ENCODE assay signal across 1 fruit fly cellular context in the genomic region with DNA sequence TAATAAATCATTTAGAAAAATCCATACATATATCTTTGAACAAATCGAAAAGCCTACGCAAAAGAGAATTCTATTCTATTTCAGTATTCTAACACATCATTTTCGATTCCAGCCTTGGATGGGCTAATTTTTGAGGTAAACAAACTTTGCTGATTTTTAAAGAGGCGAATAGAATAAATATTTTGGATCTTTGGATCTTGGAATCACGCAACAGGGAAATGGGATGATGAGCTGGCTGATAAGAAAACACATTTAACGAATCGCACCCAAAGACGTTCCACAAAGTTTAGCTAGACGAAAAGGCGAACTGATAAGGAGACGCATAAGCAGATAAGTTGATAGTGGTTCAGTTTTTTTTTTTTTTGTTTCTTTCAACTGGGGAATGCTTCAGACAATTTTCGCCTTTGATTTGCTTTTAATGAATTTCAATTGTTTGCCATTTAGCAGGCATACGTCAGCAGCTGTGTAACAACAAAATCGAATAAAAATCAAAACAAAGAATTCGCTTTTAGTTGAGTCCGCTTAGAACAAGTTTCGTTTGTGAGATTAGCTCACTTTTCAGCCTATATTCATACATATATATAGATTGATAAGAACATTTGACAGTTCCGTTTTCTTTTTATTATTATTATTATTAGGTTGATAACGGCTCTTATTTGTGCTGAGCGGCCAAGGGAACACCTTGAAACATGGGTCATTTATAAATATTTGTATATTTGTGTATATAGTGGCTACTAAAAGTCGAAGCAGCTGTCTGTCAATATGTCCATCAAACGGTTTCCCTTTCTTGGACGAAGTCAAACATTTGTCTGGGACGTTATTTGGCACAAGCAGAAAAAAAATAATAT.
TF ChIP-seq lines count a peak whose summit lies in the region.

No protein-coding gene starts in this region.

TF ChIP-seq in whole organism, embryonic, 481 proteins besides CTCF, POLR2A, EP300 and RAD21 (continued from another document):
- TF ChIP-seq kni (GFP tag; optimal IDR thresholded peaks at IDR 0.05; lab: Kevin White, UChicago) (no peak), Fer1 (GFP tag; optimal IDR thresholded peaks at IDR 0.05; lab: Kevin White, UChicago) (peak; percentile 37), CG13624 (GFP tag; optimal IDR thresholded peaks at IDR 0.05; lab: Kevin White, UChicago) (no peak), CG31441 (GFP tag; IDR thresholded peaks at IDR 0.05; lab: Robert Waterston, UW) (peak; percentile 44; the same call in 1 of the 2 replicates), CG12071 (GFP tag; optimal IDR thresholded peaks at IDR 0.05; lab: Kevin White, UChicago) (peak; percentile 53), lola (GFP tag; optimal IDR thresholded peaks at IDR 0.05; lab: Kevin White, UChicago) (peak in 1 of 3 experiments; percentile 23), CG6813 (GFP tag; optimal IDR thresholded peaks at IDR 0.05; lab: Kevin White, UChicago) (peak; percentile 70), pb (GFP tag; optimal IDR thresholded peaks at IDR 0.05; lab: Kevin White, UChicago) (no peak), sd (tag; optimal IDR thresholded peaks at IDR 0.05; lab: Kevin White, UChicago) (peak; percentile 49)
